Fruit fly (Drosophila melanogaster) whole organism, embryonic: ENCODE data around the gene SPR.

Experiments
- Awh ChIP-seq: fragments of 200-800 bp; sonication (Bioruptor generic); IDR thresholded peaks from 2 replicates; pipeline ENCODE4, ENCODE4 v1.3.6; 2022; ENCODE audit warnings: missing biosample characterization, missing genetic modification characterization
- CG10543 ChIP-seq: fragments of 200-800 bp; sonication (Bioruptor generic); optimal IDR thresholded peaks from 3 replicates; lab custom pipeline; 2017; ENCODE audit warnings: missing biosample characterization, mild to moderate bottlenecking, missing genetic modification characterization, moderate library complexity
- CG11085 ChIP-seq: fragments of 200-800 bp; sonication (Bioruptor generic); IDR thresholded peaks from 2 replicates; pipeline ENCODE4 v1.3.6; 2022; ENCODE audit warnings: missing biosample characterization, missing genetic modification characterization
- CG11247 ChIP-seq: fragments of 200-800 bp; sonication (Bioruptor generic); IDR thresholded peaks from 2 replicates; pipeline ENCODE4 v1.3.6; 2022; ENCODE audit warnings: missing biosample characterization, missing genetic modification characterization
- CG11456 ChIP-seq: fragments of 200-800 bp; sonication (Bioruptor generic); IDR thresholded peaks from 3 replicates; pipeline ENCODE4 v1.3.6; 2022; ENCODE audit warnings: missing biosample characterization, missing genetic modification characterization
- CG13894 ChIP-seq: fragments of 200-800 bp; sonication (Bioruptor generic); optimal IDR thresholded peaks from 3 replicates; lab custom pipeline; 2018; ENCODE audit warnings: missing biosample characterization, mild to moderate bottlenecking, missing genetic modification characterization, moderate library complexity
- CG14710 ChIP-seq: fragments of 200-800 bp; sonication (Bioruptor generic); optimal IDR thresholded peaks from 3 replicates; lab custom pipeline; 2019; ENCODE audit warnings: missing biosample characterization, mild to moderate bottlenecking, missing genetic modification characterization, moderate library complexity
- CG15011 ChIP-seq: fragments of 200-800 bp; sonication (Bioruptor generic); optimal IDR thresholded peaks from 3 replicates; lab custom pipeline; 2018; ENCODE audit warnings: missing biosample characterization, mild to moderate bottlenecking, missing genetic modification characterization
- CG17568 ChIP-seq: fragments of 200-800 bp; sonication (Bioruptor generic); optimal IDR thresholded peaks from 2 replicates; lab custom pipeline; 2018; ENCODE audit warnings: missing biosample characterization, mild to moderate bottlenecking, missing genetic modification characterization, moderate library complexity
- CG17612 ChIP-seq: fragments of 200-800 bp; sonication (Bioruptor generic); IDR thresholded peaks from 2 replicates; pipeline ENCODE4 v1.3.6; 2022; ENCODE audit warnings: missing biosample characterization, missing genetic modification characterization
- CG1792 ChIP-seq: fragments of 200-800 bp; sonication (Bioruptor generic); optimal IDR thresholded peaks from 2 replicates; lab custom pipeline; 2016; ENCODE audit warnings: missing biosample characterization, missing genetic modification characterization
- CG2712 ChIP-seq: fragments of 200-800 bp; optimal IDR thresholded peaks from 3 replicates; lab custom pipeline; 2019; ENCODE audit warnings: missing biosample characterization, mild to moderate bottlenecking, missing genetic modification characterization, moderate library complexity
- CG30431 ChIP-seq: fragments of 200-800 bp; sonication (Bioruptor generic); optimal IDR thresholded peaks from 2 replicates; lab custom pipeline; 2017; ENCODE audit warnings: missing biosample characterization, missing genetic modification characterization
- CG31388 ChIP-seq: fragments of 200-800 bp; sonication (Bioruptor generic); optimal IDR thresholded peaks from 2 replicates; lab custom pipeline; 2016; ENCODE audit warnings: missing biosample characterization, missing genetic modification characterization
- CG5180 ChIP-seq: fragments of 200-800 bp; sonication (Bioruptor generic); optimal IDR thresholded peaks from 3 replicates; lab custom pipeline; 2017; ENCODE audit warnings: missing biosample characterization, missing genetic modification characterization, mild to moderate bottlenecking, moderate library complexity, missing genetic modification reagents
- CG6272 ChIP-seq: fragments of 200-800 bp; sonication (Bioruptor generic); IDR thresholded peaks from 2 replicates; pipeline ENCODE4 v1.3.6; 2022; ENCODE audit warnings: missing biosample characterization, missing genetic modification characterization
- CG8281 ChIP-seq: fragments of 200-800 bp; sonication (Bioruptor generic); optimal IDR thresholded peaks from 2 replicates; lab custom pipeline; 2018; ENCODE audit warnings: missing biosample characterization, mild to moderate bottlenecking, missing genetic modification characterization, moderate library complexity
- CG8944 ChIP-seq: fragments of 200-800 bp; sonication (Bioruptor generic); optimal IDR thresholded peaks from 3 replicates; lab custom pipeline; 2016; ENCODE audit warnings: missing biosample characterization, missing genetic modification characterization
- CG9609 ChIP-seq: fragments of 200-800 bp; sonication (Bioruptor generic); optimal IDR thresholded peaks from 3 replicates; lab custom pipeline; 2016; ENCODE audit warnings: missing biosample characterization, missing genetic modification characterization
- Dip2 ChIP-seq: fragments of 200-800 bp; sonication (Bioruptor generic); IDR thresholded peaks from 2 replicates; pipeline ENCODE4 v1.3.6; 2022; ENCODE audit warnings: missing biosample characterization, missing genetic modification characterization
- ERR ChIP-seq: fragments of 200-800 bp; sonication (Bioruptor generic); optimal IDR thresholded peaks from 2 replicates; lab custom pipeline; 2016; ENCODE audit warnings: missing biosample characterization, missing genetic modification characterization
- Eip74EF ChIP-seq, 2 experiments: fragments of 200-800 bp in 1 of 2; fragments of >200 bp in 1 of 2; sonication (Bioruptor generic) in 1 of 2; optimal IDR thresholded peaks; 2 replicates each; lab custom pipeline; 2017 to 2019; ENCODE audit warnings: missing biosample characterization in 2 of 2, missing genetic modification characterization in 2 of 2, mild to moderate bottlenecking in 1 of 2, moderate library complexity in 1 of 2
- HmgD ChIP-seq: fragments of 200-800 bp; sonication (Bioruptor generic); optimal IDR thresholded peaks from 3 replicates; lab custom pipeline; 2016; ENCODE audit warnings: missing biosample characterization, missing genetic modification characterization
- MBD-R2 ChIP-seq: fragments of 200-800 bp; sonication (Bioruptor generic); IDR thresholded peaks from 2 replicates; pipeline ENCODE4 v1.3.6; 2022; ENCODE audit warnings: missing biosample characterization, missing genetic modification characterization
- Mes4 ChIP-seq: fragments of 200-800 bp; sonication (Bioruptor generic); optimal IDR thresholded peaks from 2 replicates; lab custom pipeline; 2016; ENCODE audit warnings: missing biosample characterization, missing genetic modification characterization
- Poxn ChIP-seq: fragments of 200-800 bp; sonication (Bioruptor generic); IDR thresholded peaks from 2 replicates; pipeline ENCODE4 v1.3.6; 2022; ENCODE audit warnings: missing biosample characterization, missing genetic modification characterization
- Ptx1 ChIP-seq: fragments of 200-800 bp; sonication (Bioruptor generic); IDR thresholded peaks from 2 replicates; pipeline ENCODE4 v1.3.6; 2022; ENCODE audit warnings: missing biosample characterization, missing genetic modification characterization
- Side ChIP-seq: fragments of 200-800 bp; sonication (Bioruptor generic); optimal IDR thresholded peaks from 2 replicates; lab custom pipeline; 2016; ENCODE audit warnings: missing biosample characterization, missing genetic modification characterization
- YL-1 ChIP-seq: fragments of 200-800 bp; sonication (Bioruptor generic); optimal IDR thresholded peaks from 3 replicates; lab custom pipeline; 2017; ENCODE audit warnings: missing biosample characterization, mild to moderate bottlenecking, missing genetic modification characterization
- ap ChIP-seq: fragments of 200-800 bp; sonication (Bioruptor generic); IDR thresholded peaks from 2 replicates; pipeline ENCODE4 v1.3.6; 2022; ENCODE audit warnings: missing biosample characterization, missing genetic modification characterization
- btn ChIP-seq: fragments of 200-800 bp; sonication (Bioruptor generic); optimal IDR thresholded peaks from 2 replicates; lab custom pipeline; 2016; ENCODE audit warnings: missing biosample characterization, missing genetic modification characterization
- cas ChIP-seq: fragments of 200-800 bp; sonication (Bioruptor generic); IDR thresholded peaks from 2 replicates; pipeline ENCODE4 v1.3.6; 2022; ENCODE audit warnings: missing biosample characterization, missing genetic modification characterization
- corto ChIP-seq: fragments of 200-800 bp; sonication (Bioruptor generic); optimal IDR thresholded peaks from 2 replicates; lab custom pipeline; 2016; ENCODE audit warnings: missing biosample characterization, mild to moderate bottlenecking, missing genetic modification characterization, moderate library complexity
- danr ChIP-seq: fragments of 200-800 bp; sonication (Bioruptor generic); IDR thresholded peaks from 2 replicates; pipeline ENCODE4 v1.3.6; 2022; ENCODE audit warnings: missing biosample characterization, missing genetic modification characterization
- dati ChIP-seq: fragments of 200-800 bp; sonication (Bioruptor generic); IDR thresholded peaks from 2 replicates; pipeline ENCODE4 v1.3.6; 2022; ENCODE audit warnings: missing biosample characterization, missing genetic modification characterization
- dimm ChIP-seq: fragments of 200-800 bp; sonication (Bioruptor generic); IDR thresholded peaks from 2 replicates; pipeline ENCODE4 v1.3.6; 2022; ENCODE audit warnings: missing biosample characterization, missing genetic modification characterization
- en ChIP-seq: fragments of 200-800 bp; sonication (Bioruptor generic); optimal IDR thresholded peaks from 2 replicates; lab custom pipeline; 2016; ENCODE audit warnings: missing biosample characterization, missing genetic modification characterization
- exex ChIP-seq: fragments of 200-800 bp; sonication (Bioruptor generic); optimal IDR thresholded peaks from 4 replicates; lab custom pipeline; 2018; ENCODE audit warnings: missing biosample characterization, mild to moderate bottlenecking, missing genetic modification characterization, moderate library complexity
- gcm ChIP-seq: fragments of 200-800 bp; sonication (Bioruptor generic); optimal IDR thresholded peaks from 2 replicates; lab custom pipeline; 2019; ENCODE audit warnings: missing biosample characterization, mild to moderate bottlenecking, missing genetic modification characterization, moderate library complexity
- hbn ChIP-seq: fragments of 200-800 bp; sonication (Bioruptor generic); IDR thresholded peaks from 2 replicates; pipeline ENCODE4 v1.3.6; 2022; ENCODE audit warnings: missing biosample characterization, missing genetic modification characterization; ENCODE audit not compliant: partially characterized antibody
- lbe ChIP-seq: fragments of 200-800 bp; sonication (Bioruptor generic); optimal IDR thresholded peaks from 2 replicates; lab custom pipeline; 2016; ENCODE audit warnings: missing biosample characterization, mild to moderate bottlenecking, missing genetic modification characterization
- mirr ChIP-seq: fragments of 200-800 bp; sonication (Bioruptor generic); optimal IDR thresholded peaks from 3 replicates; lab custom pipeline; 2018; ENCODE audit warnings: missing biosample characterization, mild to moderate bottlenecking, missing genetic modification characterization
- onecut ChIP-seq: fragments of 200-800 bp; sonication (Bioruptor generic); IDR thresholded peaks from 2 replicates; pipeline ENCODE4 v1.3.6; 2022; ENCODE audit warnings: missing biosample characterization, missing genetic modification characterization
- org-1 ChIP-seq: fragments of 200-800 bp; sonication (Bioruptor generic); optimal IDR thresholded peaks from 2 replicates; lab custom pipeline; 2017; ENCODE audit warnings: missing biosample characterization, missing genetic modification characterization
- scrt ChIP-seq: fragments of 200-800 bp; sonication (Bioruptor generic); optimal IDR thresholded peaks from 2 replicates; lab custom pipeline; 2018; ENCODE audit warnings: missing biosample characterization, mild to moderate bottlenecking, missing genetic modification characterization, moderate library complexity
- tna ChIP-seq: fragments of 200-800 bp; sonication (Bioruptor generic); IDR thresholded peaks from 2 replicates; pipeline ENCODE4 v1.3.6; 2022; ENCODE audit warnings: missing biosample characterization, missing genetic modification characterization; ENCODE audit not compliant: partially characterized antibody
- toy ChIP-seq: fragments of 200-800 bp; sonication (Bioruptor generic); IDR thresholded peaks from 2 replicates; pipeline ENCODE4 v1.3.6; 2022; ENCODE audit warnings: missing biosample characterization, missing genetic modification characterization
- tup ChIP-seq: fragments of 200-800 bp; sonication (Bioruptor generic); optimal IDR thresholded peaks from 2 replicates; lab custom pipeline; 2016; ENCODE audit warnings: missing biosample characterization, mild to moderate bottlenecking, missing genetic modification characterization, moderate library complexity
- tx ChIP-seq: fragments of 200-800 bp; sonication (Bioruptor generic); optimal IDR thresholded peaks from 2 replicates; lab custom pipeline; 2016; ENCODE audit warnings: missing biosample characterization, missing genetic modification characterization
- unpg ChIP-seq: fragments of 200-800 bp; sonication (Bioruptor generic); optimal IDR thresholded peaks from 3 replicates; lab custom pipeline; 2018; ENCODE audit warnings: missing biosample characterization, mild to moderate bottlenecking, missing genetic modification characterization, moderate library complexity
- zen2 ChIP-seq: fragments of 200-800 bp; sonication (Bioruptor generic); IDR thresholded peaks from 3 replicates; pipeline ENCODE4 v1.3.6; 2022; ENCODE audit warnings: missing biosample characterization, missing genetic modification characterization; ENCODE audit not compliant: partially characterized antibody

The SPR gene

dm6 chrX:5524240-5524881, 77.9 kb downstream of the SPR start (continued):
- no peak for TF ChIP-seq CG31388 (GFP tag; lab: Kevin White, UChicago)
- no peak for TF ChIP-seq en (GFP tag; lab: Kevin White, UChicago)
- no peak for TF ChIP-seq ap
- TF ChIP-seq cas (GFP tag; lab: Robert Waterston, UW) = no peak
- no peak for TF ChIP-seq btn
- no peak for TF ChIP-seq tup (GFP tag; lab: Kevin White, UChicago)
- no peak for TF ChIP-seq dati
- TF ChIP-seq CG17612 (GFP tag; lab: Robert Waterston, UW) = no peak
- peak; percentile 66 for TF ChIP-seq hbn (GFP tag; lab: Robert Waterston, UW)
- peak; percentile 53 for TF ChIP-seq ERR
- peak; percentile 88 for TF ChIP-seq mirr (GFP tag; lab: Kevin White, UChicago)
- TF ChIP-seq CG1792 (GFP tag; lab: Kevin White, UChicago) = no peak
- TF ChIP-seq CG13894 = peak; percentile 86
- TF ChIP-seq CG14710 = no peak
- no peak for TF ChIP-seq org-1 (GFP tag; lab: Kevin White, UChicago)
- no peak for TF ChIP-seq CG6272 (GFP tag; lab: Robert Waterston, UW)
- peak; percentile 92 for TF ChIP-seq tna (GFP tag; lab: Robert Waterston, UW)
- TF ChIP-seq corto = no peak
- no peak for TF ChIP-seq CG30431 (GFP tag; lab: Kevin White, UChicago)
- TF ChIP-seq Eip74EF (GFP tag; optimal IDR thresholded peaks at IDR 0.05; lab: Kevin White, UChicago) = peak in 1 of 2 experiments; percentile 59
- TF ChIP-seq YL-1 = no peak
- TF ChIP-seq dimm = no peak
- TF ChIP-seq CG17568 = no peak
- TF ChIP-seq CG10543 = no peak
- TF ChIP-seq CG8944 (GFP tag; lab: Kevin White, UChicago) = no peak
- TF ChIP-seq CG2712 (tag; lab: Kevin White, UChicago) = no peak
- TF ChIP-seq lbe (GFP tag; lab: Kevin White, UChicago) = no peak
- no peak for TF ChIP-seq tx (GFP tag; lab: Kevin White, UChicago)
- peak; percentile 50 for TF ChIP-seq exex (tag; lab: Kevin White, UChicago)
- TF ChIP-seq MBD-R2 (GFP tag; lab: Robert Waterston, UW) = peak; percentile 13; the same call in 1 of the 2 replicates
- TF ChIP-seq onecut (GFP tag; lab: Robert Waterston, UW) = no peak
- TF ChIP-seq HmgD (GFP tag; lab: Kevin White, UChicago) = peak; percentile 7
- TF ChIP-seq CG11085 (GFP tag; lab: Robert Waterston, UW) = no peak
- no peak for TF ChIP-seq Mes4
- no peak for TF ChIP-seq gcm (GFP tag; lab: Kevin White, UChicago)
- peak; percentile 93 for TF ChIP-seq Dip2 (GFP tag; lab: Robert Waterston, UW)
- no peak for TF ChIP-seq toy
- no peak for TF ChIP-seq danr (GFP tag; lab: Robert Waterston, UW)
- no peak for TF ChIP-seq scrt (GFP tag; lab: Kevin White, UChicago)
- TF ChIP-seq CG11456 (GFP tag; lab: Robert Waterston, UW) = peak; percentile 69; the same call in 1 of the 3 replicates
- TF ChIP-seq CG9609 (GFP tag; lab: Kevin White, UChicago) = no peak
- TF ChIP-seq Awh (GFP tag; lab: Robert Waterston, UW) = peak; percentile 20; the same call in 1 of the 2 replicates
- peak; percentile 9 for TF ChIP-seq Side (GFP tag; lab: Kevin White, UChicago)
- TF ChIP-seq unpg (GFP tag; lab: Kevin White, UChicago) = no peak
- peak; percentile 42 for TF ChIP-seq CG11247 (GFP tag; lab: Robert Waterston, UW)
- TF ChIP-seq CG5180 (GFP tag; lab: Kevin White, UChicago) = no peak
- no peak for TF ChIP-seq CG8281
- no peak for TF ChIP-seq CG15011
- no peak for TF ChIP-seq Ptx1 (GFP tag; lab: Robert Waterston, UW)
- TF ChIP-seq zen2 (GFP tag; lab: Robert Waterston, UW) = peak; percentile 92
- TF ChIP-seq Poxn (GFP tag; lab: Robert Waterston, UW) = no peak
